Fruit fly (Drosophila melanogaster): ENCODE measurements around the gene Dph3.

DNA sequence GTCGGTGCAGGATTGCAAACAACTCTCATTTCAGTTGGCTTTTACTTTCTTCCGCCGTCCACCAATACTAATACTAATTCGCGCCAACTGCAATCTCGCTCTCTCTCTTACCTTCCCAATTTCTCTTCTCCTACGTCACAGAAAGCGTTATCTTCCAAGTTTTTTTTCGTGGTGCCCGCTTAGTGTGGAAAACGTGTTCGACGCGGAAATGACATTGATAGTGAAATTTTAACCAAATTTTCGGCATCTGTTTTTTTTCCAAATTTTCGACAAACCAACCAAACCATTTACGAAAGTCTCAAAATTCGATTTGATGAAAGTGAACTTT, 34.4 kb upstream of the Dph3 start, which contains the start of gene cu:
- TF ChIP-seq CG8478 (optimal IDR thresholded peaks at IDR 0.05) (no peak), CTCF (optimal IDR thresholded peaks at IDR 0.05) (no peak)
